Worm (Caenorhabditis elegans) whole organism, L3 larva: Measurements from ENCODE around the gene F40G9.14.

Experiments
- R02D3.7 ChIP-seq: fragments of 150-350 bp; optimal IDR thresholded peaks from 2 replicates; lab custom pipeline; 2014; ENCODE audit warnings: missing biosample characterization, missing genetic modification characterization
- ama-1 ChIP-seq: fragments of 150-350 bp; optimal IDR thresholded peaks from 2 replicates; lab custom pipeline; 2018
- ceh-16 ChIP-seq: sonication (generic microtip); optimal IDR thresholded peaks from 2 replicates; lab custom pipeline; 2017; ENCODE audit warnings: missing biosample characterization, missing genetic modification characterization
- ceh-28 ChIP-seq: fragments of 150-350 bp; optimal IDR thresholded peaks from 2 replicates; lab custom pipeline; 2014; ENCODE audit warnings: missing biosample characterization, missing genetic modification reagents, missing genetic modification characterization
- ceh-82 ChIP-seq: fragments of 150-350 bp; optimal IDR thresholded peaks from 2 replicates; lab custom pipeline; 2014; ENCODE audit warnings: missing biosample characterization, missing genetic modification characterization
- ceh-9 ChIP-seq: sonication (generic microtip); optimal IDR thresholded peaks from 2 replicates; lab custom pipeline; 2018; ENCODE audit warnings: missing biosample characterization, missing genetic modification characterization
- daf-12 ChIP-seq: fragments of 150-350 bp; optimal IDR thresholded peaks from 2 replicates; lab custom pipeline; 2014; ENCODE audit warnings: missing biosample characterization, missing genetic modification reagents, missing genetic modification characterization
- egl-27 ChIP-seq: sonication (generic microtip); optimal IDR thresholded peaks from 4 replicates; lab custom pipeline; 2017; ENCODE audit warnings: missing biosample characterization, missing genetic modification reagents, missing genetic modification characterization
- egl-5 ChIP-seq: fragments of 150-350 bp; optimal IDR thresholded peaks from 2 replicates; lab custom pipeline; 2017; ENCODE audit warnings: missing biosample characterization, missing genetic modification reagents, missing genetic modification characterization, inconsistent platforms
- elt-1 ChIP-seq: fragments of 150-350 bp; optimal IDR thresholded peaks from 2 replicates; lab custom pipeline; 2014; ENCODE audit warnings: missing biosample characterization, missing genetic modification characterization
- elt-3 ChIP-seq, 3 experiments: fragments of 150-350 bp in 1 of 3; sonication (generic microtip) in 2 of 3; optimal IDR thresholded peaks; 2 replicates in 2 of 3; 4 replicates in 1 of 3; lab custom pipeline; 2014 to 2017; ENCODE audit warnings: missing biosample characterization in 3 of 3, missing genetic modification characterization in 3 of 3
- eor-1 ChIP-seq, 2 experiments: fragments of 150-350 bp; optimal IDR thresholded peaks; 2 replicates each; lab custom pipeline; 2014 to 2018; ENCODE audit warnings: missing biosample characterization in 2 of 2, missing genetic modification characterization in 2 of 2
- fkh-10 ChIP-seq: sonication (generic microtip); optimal IDR thresholded peaks from 2 replicates; lab custom pipeline; 2017; ENCODE audit warnings: missing biosample characterization, missing genetic modification reagents, missing genetic modification characterization
- fkh-2 ChIP-seq: fragments of 150-350 bp; optimal IDR thresholded peaks from 2 replicates; lab custom pipeline; 2014; ENCODE audit warnings: missing biosample characterization, missing genetic modification reagents, missing genetic modification characterization
- fos-1 ChIP-seq: fragments of 150-350 bp; optimal IDR thresholded peaks from 2 replicates; lab custom pipeline; 2014; ENCODE audit warnings: missing biosample characterization, missing genetic modification characterization
- hmg-11 ChIP-seq: sonication (generic microtip); optimal IDR thresholded peaks from 2 replicates; lab custom pipeline; 2016; ENCODE audit warnings: missing genetic modification characterization, missing compliant biosample characterization
- jun-1 ChIP-seq: fragments of 150-350 bp; optimal IDR thresholded peaks from 2 replicates; lab custom pipeline; 2014; ENCODE audit warnings: missing biosample characterization, missing genetic modification reagents, missing genetic modification characterization
- lin-15B ChIP-seq: fragments of 150-350 bp; optimal IDR thresholded peaks from 2 replicates; lab custom pipeline; 2014; ENCODE audit warnings: missing biosample characterization, missing genetic modification characterization
- lin-39 ChIP-seq: fragments of 150-350 bp; optimal IDR thresholded peaks from 2 replicates; lab custom pipeline; 2018; ENCODE audit warnings: missing biosample characterization, missing genetic modification reagents, missing genetic modification characterization
- lsy-12 ChIP-seq: sonication (generic microtip); optimal IDR thresholded peaks from 2 replicates; lab custom pipeline; 2016; ENCODE audit warnings: mild to moderate bottlenecking, missing genetic modification characterization, missing compliant biosample characterization
- mml-1 ChIP-seq: fragments of 150-350 bp; sonication (generic microtip); optimal IDR thresholded peaks from 3 replicates; lab custom pipeline; 2014; ENCODE audit warnings: missing biosample characterization, missing genetic modification characterization
- nfya-1 ChIP-seq: sonication (generic microtip); optimal IDR thresholded peaks from 2 replicates; lab custom pipeline; 2017; ENCODE audit warnings: missing genetic modification characterization, mild to moderate bottlenecking, missing compliant biosample characterization, antibody characterized with exemption, moderate library complexity; ENCODE audit not compliant: insufficient read depth
- nhr-11 ChIP-seq: fragments of 150-350 bp; optimal IDR thresholded peaks from 2 replicates; lab custom pipeline; 2014; ENCODE audit warnings: missing biosample characterization, missing genetic modification characterization
- nhr-12 ChIP-seq: fragments of 150-350 bp; optimal IDR thresholded peaks from 2 replicates; lab custom pipeline; 2014; ENCODE audit warnings: missing biosample characterization, missing genetic modification characterization
- nhr-23 ChIP-seq: fragments of 150-350 bp; optimal IDR thresholded peaks from 2 replicates; lab custom pipeline; 2014; ENCODE audit warnings: missing biosample characterization, missing genetic modification reagents, missing genetic modification characterization
- nhr-237 ChIP-seq: fragments of 150-350 bp; optimal IDR thresholded peaks from 2 replicates; lab custom pipeline; 2014; ENCODE audit warnings: missing biosample characterization, missing genetic modification characterization
- nhr-25 ChIP-seq: sonication (generic microtip); optimal IDR thresholded peaks from 2 replicates; lab custom pipeline; 2017; ENCODE audit warnings: missing biosample characterization, missing genetic modification characterization
- nhr-67 ChIP-seq: fragments of 150-350 bp; optimal IDR thresholded peaks from 2 replicates; lab custom pipeline; 2014; ENCODE audit warnings: missing biosample characterization, missing genetic modification characterization
- nhr-76 ChIP-seq: fragments of 150-350 bp; sonication (generic microtip); optimal IDR thresholded peaks from 5 replicates; lab custom pipeline; 2014; ENCODE audit warnings: missing biosample characterization, missing genetic modification characterization
- pha-4 ChIP-seq: fragments of 150-350 bp; optimal IDR thresholded peaks from 2 replicates; lab custom pipeline; 2014; ENCODE audit warnings: missing biosample characterization, missing genetic modification reagents, missing genetic modification characterization
- pqm-1 ChIP-seq: fragments of 150-350 bp; optimal IDR thresholded peaks from 2 replicates; lab custom pipeline; 2017; ENCODE audit warnings: missing biosample characterization, missing genetic modification characterization, inconsistent platforms
- sea-2 ChIP-seq: fragments of 150-350 bp; sonication (generic microtip); optimal IDR thresholded peaks from 4 replicates; lab custom pipeline; 2014; ENCODE audit warnings: missing biosample characterization, missing genetic modification reagents, missing genetic modification characterization
- skn-1 ChIP-seq: fragments of 150-350 bp; optimal IDR thresholded peaks from 2 replicates; lab custom pipeline; 2014; ENCODE audit warnings: missing biosample characterization, missing genetic modification characterization
- snpc-4 ChIP-seq: fragments of 150-350 bp; optimal IDR thresholded peaks from 2 replicates; lab custom pipeline; 2014; ENCODE audit warnings: missing biosample characterization, missing genetic modification characterization
- tbx-2 ChIP-seq: sonication (generic microtip); optimal IDR thresholded peaks from 2 replicates; lab custom pipeline; 2016; ENCODE audit warnings: mild to moderate bottlenecking, missing genetic modification characterization, missing compliant biosample characterization
- unc-39 ChIP-seq: sonication (generic microtip); optimal IDR thresholded peaks from 4 replicates; lab custom pipeline; 2017; ENCODE audit warnings: missing biosample characterization, missing genetic modification characterization
- zag-1 ChIP-seq: fragments of 150-350 bp; optimal IDR thresholded peaks from 2 replicates; lab custom pipeline; 2014; ENCODE audit warnings: missing biosample characterization, missing genetic modification characterization
- ztf-11 ChIP-seq: fragments of 150-350 bp; optimal IDR thresholded peaks from 2 replicates; lab custom pipeline; 2014; ENCODE audit warnings: missing biosample characterization, missing genetic modification characterization

F40G9.14 gene

DNA sequence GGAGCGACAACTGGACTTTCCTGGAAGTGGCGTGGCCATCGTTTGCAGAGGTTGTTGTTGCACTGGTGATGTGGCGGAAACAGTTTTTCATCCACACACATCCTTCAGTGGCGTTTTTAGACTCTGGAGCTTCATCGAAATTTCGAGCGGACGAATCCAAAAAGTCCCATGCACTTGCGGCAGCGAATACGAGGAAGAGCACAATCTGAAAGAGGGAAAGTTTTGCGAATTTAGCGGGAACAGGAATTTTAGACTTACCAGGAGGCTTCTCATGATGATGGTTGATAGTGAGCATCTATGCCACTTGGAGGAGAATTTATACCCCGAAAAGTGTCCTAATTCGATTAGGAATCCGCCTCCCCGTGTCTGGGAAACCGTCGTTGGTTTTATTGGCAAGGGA, at the start of gene F40G9.14:
Gene F40G9.14 (minus strand): TSS at position 101 of the 400 bp plus-strand sequence.
- TF ChIP-seq nhr-11 (no peak), R02D3.7 (tag; lab: Kevin White, UChicago) (no peak), jun-1 (no peak), egl-5 (tag; lab: Kevin White, UChicago) (no peak), pha-4 (tag; lab: Kevin White, UChicago) (no peak), nhr-23 (tag; lab: Kevin White, UChicago) (no peak), ceh-28 (tag; lab: Kevin White, UChicago) (no peak), mml-1 (no peak), nhr-67 (no peak), snpc-4 (tag; lab: Kevin White, UChicago) (no peak), ceh-16 (tag; lab: Kevin White, UChicago) (no peak), unc-39 (no peak), ceh-9 (no peak), nfya-1 (tag; lab: Kevin White, UChicago) (no peak), lin-15B (tag; lab: Kevin White, UChicago) (no peak), egl-27 (tag; lab: Kevin White, UChicago) (no peak)

DNA sequence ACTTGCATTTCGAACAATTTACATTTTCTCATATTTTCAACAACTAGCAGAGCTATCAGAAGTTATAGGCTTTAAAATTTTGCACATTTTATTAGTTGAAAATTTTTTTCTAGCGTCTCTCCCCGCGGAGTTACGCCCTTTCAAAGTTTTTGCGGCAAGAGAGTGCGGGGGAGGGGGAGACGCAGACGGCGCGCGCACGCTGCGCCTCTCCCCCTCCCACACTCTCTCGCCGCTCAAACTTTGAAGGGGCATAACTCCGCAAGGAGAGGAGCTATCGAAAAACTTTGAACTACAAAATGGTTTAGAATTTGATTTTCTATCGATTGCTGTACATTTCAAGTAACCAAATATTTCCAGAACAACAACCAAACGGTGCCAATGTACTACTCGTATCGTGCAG, 49.4 kb upstream of the F40G9.14 start:
- TF ChIP-seq fkh-10 (GFP tag; lab: Kevin White, UChicago) (no peak), lsy-12 (no peak), ceh-16 (tag; lab: Kevin White, UChicago) (no peak), hmg-11 (tag; lab: Kevin White, UChicago) (no peak), elt-3 (tag; optimal IDR thresholded peaks at IDR 0.05; lab: Kevin White, UChicago) (no peak), skn-1 (tag; lab: Kevin White, UChicago) (no peak), pqm-1 (tag; lab: Kevin White, UChicago) (no peak), pha-4 (tag; lab: Kevin White, UChicago) (no peak), zag-1 (no peak), fkh-2 (no peak), sea-2 (GFP tag; lab: Kevin White, UChicago) (no peak), nhr-76 (tag; lab: Kevin White, UChicago) (no peak), ceh-9 (no peak), lin-39 (tag; lab: Kevin White, UChicago) (no peak), nhr-237 (tag; lab: Kevin White, UChicago) (no peak)

DNA sequence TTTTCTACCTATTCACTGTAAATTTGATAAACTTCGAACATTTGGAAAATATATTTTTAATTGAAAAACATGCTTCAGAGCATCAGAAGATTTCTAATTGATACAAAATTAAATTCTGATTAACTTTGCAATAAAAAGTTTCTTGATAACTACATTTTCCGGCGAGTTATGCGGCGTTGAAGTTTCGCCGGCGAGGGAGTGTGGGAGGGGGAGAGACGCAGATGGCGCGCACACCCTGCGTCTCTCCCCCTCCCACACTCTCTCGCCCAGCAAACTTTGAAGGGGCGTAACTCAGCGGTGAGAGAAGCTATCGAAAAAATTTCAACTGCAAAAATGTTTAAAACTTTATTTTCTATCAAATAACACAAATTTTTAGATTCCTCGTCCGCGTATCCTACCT, 44.9 kb upstream of the F40G9.14 start:
- TF ChIP-seq fos-1: no peak
- no peak for TF ChIP-seq daf-12 (tag; lab: Kevin White, UChicago)
- TF ChIP-seq nhr-12 (tag; lab: Kevin White, UChicago): no peak
- no peak for TF ChIP-seq eor-1 (tag; optimal IDR thresholded peaks at IDR 0.05; lab: Kevin White, UChicago)
- TF ChIP-seq ceh-16 (tag; lab: Kevin White, UChicago): no peak
- TF ChIP-seq ceh-82 (tag; lab: Kevin White, UChicago): no peak
- no peak for TF ChIP-seq snpc-4 (tag; lab: Kevin White, UChicago)
- no peak for TF ChIP-seq nhr-67
- TF ChIP-seq lsy-12: no peak
- TF ChIP-seq tbx-2: no peak

DNA sequence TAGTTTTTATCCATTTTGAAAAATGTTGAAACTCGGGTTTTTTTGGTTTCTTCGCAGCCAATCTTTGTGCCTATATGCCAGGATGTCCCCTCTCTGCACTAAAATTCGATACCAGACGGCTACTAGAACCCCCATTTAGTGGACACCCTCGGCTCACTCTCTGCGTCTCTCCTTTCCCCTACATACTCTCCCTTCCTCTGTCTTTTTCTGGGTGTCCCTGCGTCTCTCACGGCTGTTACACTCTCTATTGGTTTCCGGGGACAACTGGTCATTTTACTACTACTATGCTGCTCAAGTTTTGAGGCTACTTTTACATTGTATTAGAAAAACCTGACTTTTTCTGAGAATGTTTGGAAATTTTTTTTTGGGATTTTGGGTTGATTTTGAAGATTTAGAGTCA, 42.8 kb upstream of the F40G9.14 start:
- peak; percentile 57 for TF ChIP-seq hmg-11 (tag; lab: Kevin White, UChicago)
- TF ChIP-seq nfya-1 (tag; lab: Kevin White, UChicago): peak; percentile 2
- no peak for TF ChIP-seq R02D3.7 (tag; lab: Kevin White, UChicago)
- TF ChIP-seq unc-39: no peak
- TF ChIP-seq nhr-11: no peak

DNA sequence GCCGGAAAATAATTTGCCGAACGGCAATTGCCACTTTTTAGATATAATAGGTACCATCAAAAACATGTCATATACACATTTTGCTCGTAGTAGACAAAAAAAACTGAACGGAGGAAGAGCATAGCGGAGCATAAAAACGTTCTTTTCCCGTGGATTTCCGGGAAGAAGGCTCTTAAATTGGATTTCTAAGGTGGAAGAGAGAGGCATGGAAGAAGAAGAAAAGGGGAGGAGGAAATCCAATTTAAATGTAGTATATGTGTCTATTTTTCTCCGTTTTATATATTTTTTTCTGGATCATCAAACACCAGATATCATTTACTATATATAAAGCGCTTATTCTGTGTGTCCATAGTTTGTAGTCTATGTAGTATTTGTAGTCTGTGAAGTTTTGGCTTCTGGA, 33.8 kb upstream of the F40G9.14 start:
- no peak for TF ChIP-seq ztf-11
- no peak for TF ChIP-seq nhr-25 (tag; lab: Kevin White, UChicago)
- TF ChIP-seq fkh-2: no peak
- no peak for TF ChIP-seq zag-1
- TF ChIP-seq lsy-12: no peak
- no peak for TF ChIP-seq pha-4 (tag; lab: Kevin White, UChicago)
- no peak for TF ChIP-seq elt-1
- TF ChIP-seq jun-1: no peak
- no peak for TF ChIP-seq ama-1 (lab: Kevin White, UChicago)
- TF ChIP-seq nhr-237 (tag; lab: Kevin White, UChicago): no peak
- no peak for TF ChIP-seq daf-12 (tag; lab: Kevin White, UChicago)
- TF ChIP-seq hmg-11 (tag; lab: Kevin White, UChicago): no peak
